Fruit fly (Drosophila melanogaster) S2 (cell line): ENCODE measurements around the gene Trhn.

Source experiments
- CG8478 ChIP-seq: fragments of >200 bp; optimal IDR thresholded peaks from 2 replicates; lab custom pipeline; 2018
- CTCF ChIP-seq, 2 experiments: fragments of >200 bp; optimal IDR thresholded peaks; 2 replicates each; lab custom pipeline; 2018

- TF ChIP-seq CTCF (optimal IDR thresholded peaks at IDR 0.05; lab: Kevin White, UChicago) (no peak), CG8478 (lab: Kevin White, UChicago) (no peak)
These were observed 20.1 kb downstream of the Trhn start for dm6 chr3L:1172858-1173257.
